Fruit fly (Drosophila melanogaster) whole organism, adult: Measurements from ENCODE around the gene bb8.

Experiments
- CG11617 ChIP-seq: fragments of 200-800 bp; sonication (Bioruptor generic); optimal IDR thresholded peaks from 2 replicates; lab custom pipeline; 2017; ENCODE audit warnings: mild to moderate bottlenecking, missing biosample characterization, missing genetic modification reagents, missing genetic modification characterization
- CG12768 ChIP-seq: fragments of 200-800 bp; sonication (Bioruptor generic); optimal IDR thresholded peaks from 2 replicates; lab custom pipeline; 2017; ENCODE audit warnings: missing biosample characterization, missing genetic modification characterization, mild to moderate bottlenecking, moderate library complexity, missing genetic modification reagents
- CG14711 ChIP-seq: fragments of 200-800 bp; sonication (Bioruptor generic); optimal IDR thresholded peaks from 2 replicates; lab custom pipeline; 2018; ENCODE audit warnings: missing biosample characterization, mild to moderate bottlenecking, missing genetic modification characterization, moderate library complexity
- CG1620 ChIP-seq: fragments of 200-800 bp; sonication (Bioruptor generic); optimal IDR thresholded peaks from 2 replicates; lab custom pipeline; 2016; ENCODE audit warnings: missing biosample characterization, missing genetic modification characterization
- CG33017 ChIP-seq: fragments of 200-800 bp; sonication (Bioruptor generic); optimal IDR thresholded peaks from 2 replicates; lab custom pipeline; 2018; ENCODE audit warnings: missing biosample characterization, mild to moderate bottlenecking, missing genetic modification characterization, moderate library complexity
- CG5204 ChIP-seq: fragments of 200-800 bp; sonication (Bioruptor generic); optimal IDR thresholded peaks from 2 replicates; lab custom pipeline; 2016; ENCODE audit warnings: missing biosample characterization, missing genetic modification characterization
- CG7045 ChIP-seq: fragments of 200-800 bp; sonication (Bioruptor generic); optimal IDR thresholded peaks from 2 replicates; lab custom pipeline; 2017; ENCODE audit warnings: missing biosample characterization, mild to moderate bottlenecking, missing genetic modification characterization
- CG7101 ChIP-seq: fragments of 200-800 bp; sonication (Bioruptor generic); optimal IDR thresholded peaks from 2 replicates; lab custom pipeline; 2018; ENCODE audit warnings: missing biosample characterization, mild to moderate bottlenecking, missing genetic modification characterization, moderate library complexity
- Clk ChIP-seq: fragments of 200-800 bp; sonication (Bioruptor generic); optimal IDR thresholded peaks from 2 replicates; lab custom pipeline; 2017; ENCODE audit warnings: missing biosample characterization, missing genetic modification characterization
- Crg-1 ChIP-seq: fragments of 200-800 bp; sonication (Bioruptor generic); optimal IDR thresholded peaks from 2 replicates; lab custom pipeline; 2016; ENCODE audit warnings: missing biosample characterization, missing genetic modification characterization
- Hr96 ChIP-seq: fragments of 200-800 bp; sonication (Bioruptor generic); optimal IDR thresholded peaks from 2 replicates; lab custom pipeline; 2016; ENCODE audit warnings: missing biosample characterization, missing genetic modification characterization
- Mnt ChIP-seq: fragments of 200-800 bp; sonication (Bioruptor generic); optimal IDR thresholded peaks from 2 replicates; lab custom pipeline; 2016; ENCODE audit warnings: missing biosample characterization, mild to moderate bottlenecking, missing genetic modification characterization
- bab1 ChIP-seq: fragments of 200-800 bp; sonication (Bioruptor generic); optimal IDR thresholded peaks from 3 replicates; lab custom pipeline; 2019; ENCODE audit warnings: missing biosample characterization, mild to moderate bottlenecking, missing genetic modification characterization, moderate library complexity
- cic ChIP-seq: fragments of 200-800 bp; sonication (Bioruptor generic); optimal IDR thresholded peaks from 2 replicates; lab custom pipeline; 2017; ENCODE audit warnings: missing biosample characterization, mild to moderate bottlenecking, missing genetic modification characterization, moderate library complexity
- cnc ChIP-seq, 2 experiments: fragments of >200 bp; optimal IDR thresholded peaks; 2 replicates each; lab custom pipeline; 2017
- kay ChIP-seq: fragments of 200-800 bp; sonication (Bioruptor generic); peaks from one replicate; lab custom pipeline; 2016; ENCODE audit warnings: missing biosample characterization, missing genetic modification characterization, borderline replicate concordance
- ovo ChIP-seq: fragments of 200-800 bp; sonication (Bioruptor generic); optimal IDR thresholded peaks from 2 replicates; lab custom pipeline; 2016; ENCODE audit warnings: missing biosample characterization, missing genetic modification characterization
- pad ChIP-seq: fragments of 200-800 bp; sonication (Bioruptor generic); optimal IDR thresholded peaks from 3 replicates; lab custom pipeline; 2017; ENCODE audit warnings: missing biosample characterization, missing genetic modification characterization, mild to moderate bottlenecking, moderate library complexity, missing genetic modification reagents
- tj ChIP-seq: fragments of 200-800 bp; sonication (Bioruptor generic); optimal IDR thresholded peaks from 3 replicates; lab custom pipeline; 2017; ENCODE audit warnings: missing biosample characterization, mild to moderate bottlenecking, missing genetic modification characterization, moderate library complexity
- toe ChIP-seq: fragments of 200-800 bp; sonication (Bioruptor generic); optimal IDR thresholded peaks from 2 replicates; lab custom pipeline; 2016; ENCODE audit warnings: missing biosample characterization, missing genetic modification characterization

The bb8 gene

DNA sequence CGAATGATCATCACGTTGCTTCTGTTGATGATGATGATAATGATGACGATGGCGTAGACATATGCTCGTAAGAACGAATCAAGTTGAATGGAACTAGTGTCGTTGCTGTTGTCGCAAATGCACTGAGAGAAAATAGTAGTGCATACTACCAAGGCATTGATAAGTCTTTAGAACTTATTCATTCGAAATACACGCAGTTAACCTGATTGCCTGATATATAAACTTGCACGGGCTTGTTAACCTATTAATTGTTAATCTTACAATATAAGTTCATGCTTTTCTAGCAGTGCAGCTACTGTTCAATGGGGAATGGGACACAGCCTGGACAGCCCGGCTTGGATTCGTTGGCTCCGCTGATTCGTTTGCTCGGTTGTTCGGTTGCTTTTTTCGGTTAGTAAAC is 36.3 kb upstream of the bb8 start:
- TF ChIP-seq Mnt (GFP tag; lab: Kevin White, UChicago) (no peak), CG14711 (tag; lab: Kevin White, UChicago) (no peak), pad (GFP tag; lab: Kevin White, UChicago) (no peak), CG5204 (GFP tag; lab: Kevin White, UChicago) (no peak), CG33017 (tag; lab: Kevin White, UChicago) (peak; percentile 26), CG1620 (GFP tag; lab: Kevin White, UChicago) (no peak), CG7045 (GFP tag; lab: Kevin White, UChicago) (no peak), tj (no peak), kay (GFP tag; lab: Kevin White, UChicago) (no peak), bab1 (GFP tag; lab: Kevin White, UChicago) (no peak), CG7101 (tag; lab: Kevin White, UChicago) (peak; percentile 36), Crg-1 (GFP tag; lab: Kevin White, UChicago) (no peak), Clk (peak; percentile 6), CG12768 (GFP tag; lab: Kevin White, UChicago) (peak; percentile 17), toe (GFP tag; lab: Kevin White, UChicago) (no peak), CG11617 (no peak), Hr96 (GFP tag; lab: Kevin White, UChicago) (no peak), cnc (optimal IDR thresholded peaks at IDR 0.05; lab: Kevin White, UChicago) (no peak), cic (GFP tag; lab: Kevin White, UChicago) (no peak)

- TF ChIP-seq Crg-1 (GFP tag; lab: Kevin White, UChicago) (no peak), CG14711 (tag; lab: Kevin White, UChicago) (no peak), CG7045 (GFP tag; lab: Kevin White, UChicago) (no peak), CG7101 (tag; lab: Kevin White, UChicago) (no peak), CG33017 (tag; lab: Kevin White, UChicago) (no peak), Hr96 (GFP tag; lab: Kevin White, UChicago) (no peak), Mnt (GFP tag; lab: Kevin White, UChicago) (no peak), tj (no peak), CG5204 (GFP tag; lab: Kevin White, UChicago) (no peak), cic (GFP tag; lab: Kevin White, UChicago) (no peak), toe (GFP tag; lab: Kevin White, UChicago) (no peak), bab1 (GFP tag; lab: Kevin White, UChicago) (no peak), pad (GFP tag; lab: Kevin White, UChicago) (no peak), CG1620 (GFP tag; lab: Kevin White, UChicago) (no peak), cnc (optimal IDR thresholded peaks at IDR 0.05; lab: Kevin White, UChicago) (no peak), ovo (no peak), CG12768 (GFP tag; lab: Kevin White, UChicago) (no peak), Clk (no peak)
Measured at dm6 chr3R:23325710-23326109, 35.7 kb upstream of the bb8 start.

dm6 chr3R:23323639-23324350 is 33.8 kb upstream of the bb8 start:
- TF ChIP-seq tj (no peak), CG7101 (tag; lab: Kevin White, UChicago) (no peak)

dm6 chr3R:23320251-23320650 is 30.3 kb upstream of the bb8 start:
- TF ChIP-seq kay (GFP tag; lab: Kevin White, UChicago) (peak; percentile 8), Crg-1 (GFP tag; lab: Kevin White, UChicago) (no peak)

DNA sequence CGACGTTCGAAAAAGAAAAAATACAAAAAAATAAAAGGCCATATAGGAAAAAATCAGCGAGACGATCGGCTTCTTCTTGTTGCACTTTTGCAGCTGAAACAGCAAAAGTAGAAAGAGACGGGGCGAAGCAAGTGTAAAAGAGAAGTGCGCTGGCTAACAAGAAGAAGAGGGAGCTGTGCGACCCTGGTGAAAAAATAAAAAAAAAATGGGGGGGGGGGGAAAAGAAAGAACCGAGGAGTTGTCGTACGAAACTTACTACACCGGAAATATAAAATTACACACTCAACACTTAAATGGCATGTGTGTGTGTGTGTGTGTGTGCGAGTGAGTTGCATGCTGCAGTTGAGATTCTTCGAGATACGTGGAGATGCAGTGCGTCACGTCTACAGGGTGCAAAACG is 28.9 kb upstream of the bb8 start:
- TF ChIP-seq CG7101 (tag; lab: Kevin White, UChicago) = no peak
- peak; percentile 14 for TF ChIP-seq tj

DNA sequence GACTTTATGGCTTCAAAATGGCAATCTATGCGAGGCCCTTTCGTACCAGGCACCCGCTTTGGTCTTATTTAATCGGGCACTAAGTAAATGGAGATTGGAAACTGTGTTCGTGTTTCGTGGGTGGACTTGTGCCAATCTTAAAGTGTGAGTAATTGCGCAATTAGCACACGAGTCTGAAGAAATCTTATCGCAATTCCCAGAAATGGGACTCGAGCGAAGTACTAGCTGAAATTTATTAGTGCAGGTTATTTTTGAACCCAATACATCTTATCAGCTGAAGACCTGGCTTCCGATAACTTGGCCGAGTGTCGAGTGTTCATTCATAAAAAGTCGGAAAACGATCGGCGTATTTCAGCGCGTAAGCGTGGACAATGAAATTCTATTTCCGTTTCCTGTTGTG is 26.9 kb upstream of the bb8 start:
- TF ChIP-seq cic (GFP tag; lab: Kevin White, UChicago) = peak; percentile 92
- TF ChIP-seq ovo = no peak

DNA sequence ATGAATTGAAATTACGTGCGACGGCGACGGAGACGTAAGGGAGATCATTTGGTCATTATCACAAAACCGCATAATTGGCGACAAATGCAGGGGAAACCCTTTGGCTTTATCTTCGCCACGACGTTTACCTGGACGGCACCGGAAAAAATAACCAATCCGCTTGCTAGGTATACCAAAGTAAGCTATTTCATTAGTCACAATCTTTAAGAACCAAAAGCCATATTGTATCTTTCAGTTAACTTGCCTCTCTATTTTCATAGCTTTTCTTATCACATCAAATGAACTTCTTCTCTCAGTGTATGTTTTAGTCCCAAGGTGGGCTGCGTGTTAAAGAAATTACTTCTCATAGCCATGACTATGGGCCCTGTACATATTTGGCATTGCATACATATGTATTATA is 25.6 kb upstream of the bb8 start:
- TF ChIP-seq bab1 (GFP tag; lab: Kevin White, UChicago) (no peak), kay (GFP tag; lab: Kevin White, UChicago) (no peak), Clk (no peak), CG5204 (GFP tag; lab: Kevin White, UChicago) (no peak), CG7101 (tag; lab: Kevin White, UChicago) (no peak), ovo (no peak), cnc (optimal IDR thresholded peaks at IDR 0.05; lab: Kevin White, UChicago) (no peak), Crg-1 (GFP tag; lab: Kevin White, UChicago) (no peak), CG7045 (GFP tag; lab: Kevin White, UChicago) (no peak), Hr96 (GFP tag; lab: Kevin White, UChicago) (no peak), tj (no peak), CG14711 (tag; lab: Kevin White, UChicago) (no peak), CG12768 (GFP tag; lab: Kevin White, UChicago) (no peak)
